Worm (Caenorhabditis elegans) whole organism, L4 larva: Measurements from ENCODE around the gene B0361.3.

Experiments
- D1046.2 ChIP-seq: fragments of 200-800 bp; sonication (Bioruptor generic); IDR thresholded peaks from 2 replicates; pipeline ENCODE4 v1.3.6; 2022; ENCODE audit warnings: missing genetic modification characterization, missing compliant biosample characterization
- F26F4.8 ChIP-seq: fragments of 200-800 bp; sonication (Bioruptor generic); conservative IDR thresholded peaks from 2 replicates; pipeline ENCODE4 v1.3.6; 2022; ENCODE audit warnings: missing genetic modification characterization, missing compliant biosample characterization
- F37D6.2 ChIP-seq: sonication (generic microtip); optimal IDR thresholded peaks from 2 replicates; lab custom pipeline; 2016; ENCODE audit warnings: mild to moderate bottlenecking, missing genetic modification characterization, missing compliant biosample characterization
- F44E2.7 ChIP-seq: fragments of 200-800 bp; sonication (Bioruptor generic); IDR thresholded peaks from 2 replicates; pipeline ENCODE4 v2.1.2; 2022; ENCODE audit warnings: missing genetic modification characterization, missing compliant biosample characterization
- F49E8.2 ChIP-seq: sonication (generic microtip); optimal IDR thresholded peaks from 2 replicates; lab custom pipeline; 2016; ENCODE audit warnings: missing compliant biosample characterization, mild to moderate bottlenecking, missing genetic modification characterization, borderline replicate concordance
- T20F7.1 ChIP-seq: fragments of 200-800 bp; sonication (Bioruptor generic); optimal IDR thresholded peaks from 2 replicates; lab custom pipeline; 2018; ENCODE audit warnings: mild to moderate bottlenecking, missing genetic modification characterization, missing compliant biosample characterization
- Y5F2A.4 ChIP-seq: fragments of 200-800 bp; sonication (Bioruptor generic); optimal IDR thresholded peaks from 2 replicates; lab custom pipeline; 2018; ENCODE audit warnings: mild to moderate bottlenecking, missing genetic modification characterization, missing compliant biosample characterization
- Y75B8A.6 ChIP-seq: fragments of 200-800 bp; sonication (Bioruptor generic); IDR thresholded peaks from 2 replicates; pipeline ENCODE4 v1.3.6; 2022; ENCODE audit warnings: missing genetic modification reagents, missing genetic modification characterization, missing compliant biosample characterization
- ZK546.5 ChIP-seq, 2 experiments: sonication (generic microtip); optimal IDR thresholded peaks; 2 replicates each; lab custom pipeline; 2017; ENCODE audit warnings: missing biosample characterization in 2 of 2, missing genetic modification characterization in 2 of 2
- ama-1 ChIP-seq: fragments of 150-350 bp; optimal IDR thresholded peaks from 2 replicates; lab custom pipeline; 2014; ENCODE audit warnings: inconsistent platforms, mixed read lengths
- attf-4 ChIP-seq: sonication (generic microtip); optimal IDR thresholded peaks from 3 replicates; lab custom pipeline; 2017; ENCODE audit warnings: missing biosample characterization, missing genetic modification characterization
- ceh-28 ChIP-seq: fragments of 150-350 bp; optimal IDR thresholded peaks from 2 replicates; lab custom pipeline; 2014; ENCODE audit warnings: missing biosample characterization, missing genetic modification reagents, missing genetic modification characterization
- ceh-62 ChIP-seq: sonication (generic microtip); optimal IDR thresholded peaks from 2 replicates; lab custom pipeline; 2017; ENCODE audit warnings: missing biosample characterization, missing genetic modification characterization
- ces-1 ChIP-seq: fragments of 150-350 bp; sonication (generic microtip); optimal IDR thresholded peaks from 4 replicates; lab custom pipeline; 2014; ENCODE audit warnings: missing biosample characterization, missing genetic modification reagents, missing genetic modification characterization
- daf-12 ChIP-seq: fragments of 150-350 bp; optimal IDR thresholded peaks from 2 replicates; lab custom pipeline; 2014; ENCODE audit warnings: missing biosample characterization, missing genetic modification reagents, missing genetic modification characterization
- dmd-6 ChIP-seq: fragments of 200-800 bp; sonication (Bioruptor generic); IDR thresholded peaks from 2 replicates; pipeline ENCODE4 v1.3.6; 2022; ENCODE audit warnings: missing genetic modification reagents, missing genetic modification characterization, missing compliant biosample characterization
- dmd-8 ChIP-seq: fragments of 200-800 bp; sonication (Bioruptor generic); IDR thresholded peaks from 2 replicates; pipeline ENCODE4 v1.3.6; 2022; ENCODE audit warnings: missing genetic modification characterization, missing compliant biosample characterization
- dpl-1 ChIP-seq: fragments of 150-350 bp; optimal IDR thresholded peaks from 2 replicates; lab custom pipeline; 2014; ENCODE audit warnings: missing biosample characterization, missing genetic modification reagents, missing genetic modification characterization
- dve-1 ChIP-seq: sonication (generic microtip); optimal IDR thresholded peaks from 2 replicates; lab custom pipeline; 2017; ENCODE audit warnings: antibody characterized with exemption, mild to moderate bottlenecking, missing genetic modification characterization, missing compliant biosample characterization; ENCODE audit not compliant: insufficient read depth
- gei-8 ChIP-seq: fragments of 200-800 bp; sonication (Bioruptor generic); optimal IDR thresholded peaks from 2 replicates; lab custom pipeline; 2018; ENCODE audit warnings: mild to moderate bottlenecking, missing genetic modification characterization, missing compliant biosample characterization
- hlh-11 ChIP-seq: fragments of 200-800 bp; sonication (Bioruptor generic); optimal IDR thresholded peaks from 2 replicates; lab custom pipeline; 2018; ENCODE audit warnings: mild to moderate bottlenecking, missing genetic modification characterization, missing compliant biosample characterization
- hlh-30 ChIP-seq: sonication (generic microtip); optimal IDR thresholded peaks from 2 replicates; lab custom pipeline; 2017; ENCODE audit warnings: antibody characterized with exemption, mild to moderate bottlenecking, missing genetic modification characterization, missing compliant biosample characterization; ENCODE audit not compliant: insufficient read depth
- jun-1 ChIP-seq: fragments of 150-350 bp; optimal IDR thresholded peaks from 2 replicates; lab custom pipeline; 2014; ENCODE audit warnings: missing biosample characterization, missing genetic modification reagents, missing genetic modification characterization
- lin-1 ChIP-seq: fragments of 200-800 bp; sonication (Bioruptor generic); IDR thresholded peaks from 2 replicates; pipeline ENCODE4 v1.3.6; 2022; ENCODE audit warnings: missing genetic modification reagents, missing genetic modification characterization, missing compliant biosample characterization
- lin-15B ChIP-seq: fragments of 150-350 bp; sonication (generic microtip); optimal IDR thresholded peaks from 3 replicates; lab custom pipeline; 2014; ENCODE audit warnings: missing biosample characterization, missing genetic modification characterization
- lin-29 ChIP-seq: fragments of 200-800 bp; sonication (Bioruptor generic); IDR thresholded peaks from 2 replicates; pipeline ENCODE4 v1.3.6; 2022; ENCODE audit warnings: missing genetic modification reagents, missing genetic modification characterization, missing compliant biosample characterization
- lsy-2 ChIP-seq, 2 experiments: fragments of 150-350 bp in 1 of 2; sonication (generic microtip) in 1 of 2; optimal IDR thresholded peaks; 2 replicates each; lab custom pipeline; 2014 to 2017; ENCODE audit warnings: missing biosample characterization in 2 of 2, missing genetic modification characterization in 2 of 2
- madf-5 ChIP-seq, 2 experiments: fragments of 200-800 bp; sonication (Bioruptor generic); IDR thresholded peaks; 2 replicates each; pipeline ENCODE4 v1.3.6; 2022; ENCODE audit warnings: missing compliant biosample characterization in 2 of 2, missing genetic modification characterization in 2 of 2
- mdt-29 ChIP-seq: fragments of 200-800 bp; sonication (Bioruptor generic); IDR thresholded peaks from 2 replicates; pipeline ENCODE4 v1.3.6; 2022; ENCODE audit warnings: missing genetic modification reagents, missing genetic modification characterization, missing compliant biosample characterization
- mxl-3 ChIP-seq: fragments of 200-800 bp; sonication (Bioruptor generic); optimal IDR thresholded peaks from 2 replicates; lab custom pipeline; 2018; ENCODE audit warnings: mild to moderate bottlenecking, missing genetic modification characterization, missing compliant biosample characterization
- nhr-28 ChIP-seq: fragments of 150-350 bp; optimal IDR thresholded peaks from 2 replicates; lab custom pipeline; 2014; ENCODE audit warnings: missing biosample characterization, missing genetic modification characterization
- nhr-41 ChIP-seq: fragments of 200-800 bp; sonication (Bioruptor generic); IDR thresholded peaks from 2 replicates; pipeline ENCODE4 v1.3.6; 2022; ENCODE audit warnings: missing genetic modification reagents, missing genetic modification characterization, missing compliant biosample characterization
- nhr-42 ChIP-seq: fragments of 200-800 bp; sonication (Bioruptor generic); IDR thresholded peaks from 2 replicates; pipeline ENCODE4 v1.3.6; 2022; ENCODE audit warnings: missing genetic modification characterization, missing compliant biosample characterization
- sdz-12 ChIP-seq: fragments of 200-800 bp; sonication (Bioruptor generic); optimal IDR thresholded peaks from 2 replicates; lab custom pipeline; 2018; ENCODE audit warnings: mild to moderate bottlenecking, missing genetic modification characterization, missing compliant biosample characterization
- set-16 ChIP-seq: fragments of 200-800 bp; sonication (Bioruptor generic); IDR thresholded peaks from 2 replicates; pipeline ENCODE4 v1.3.6; 2022; ENCODE audit warnings: missing genetic modification reagents, missing genetic modification characterization, missing compliant biosample characterization
- snpc-4 ChIP-seq: fragments of 150-350 bp; optimal IDR thresholded peaks from 2 replicates; lab custom pipeline; 2014; ENCODE audit warnings: missing biosample characterization, missing genetic modification characterization
- tag-97 ChIP-seq: fragments of 200-800 bp; sonication (Bioruptor generic); IDR thresholded peaks from 2 replicates; pipeline ENCODE4 v1.3.6; 2022; ENCODE audit warnings: missing genetic modification characterization, missing compliant biosample characterization
- unc-130 ChIP-seq: sonication (generic microtip); optimal IDR thresholded peaks from 2 replicates; lab custom pipeline; 2016; ENCODE audit warnings: missing genetic modification reagents, missing genetic modification characterization, missing compliant biosample characterization
- unc-62 ChIP-seq, 3 experiments: fragments of 150-350 bp in 1 of 3; sonication (generic microtip); optimal IDR thresholded peaks in 2 of 3; peaks in 1 of 3; 1 replicate in 1 of 3; 2 replicates in 2 of 3; lab custom pipeline; 2014 to 2017; ENCODE audit warnings: missing biosample characterization in 3 of 3, missing genetic modification characterization in 3 of 3, missing genetic modification reagents in 3 of 3, missing genotype in 1 of 3
- vab-7 ChIP-seq: fragments of 200-800 bp; sonication (Bioruptor generic); IDR thresholded peaks from 2 replicates; pipeline ENCODE4 v1.3.6; 2022; ENCODE audit warnings: missing genetic modification reagents, missing genetic modification characterization, missing compliant biosample characterization
- zfp-2 ChIP-seq: sonication (generic microtip); optimal IDR thresholded peaks from 2 replicates; lab custom pipeline; 2016; ENCODE audit warnings: mild to moderate bottlenecking, missing genetic modification characterization, missing compliant biosample characterization
- zip-11 ChIP-seq: fragments of 200-800 bp; sonication (Bioruptor generic); IDR thresholded peaks from 2 replicates; pipeline ENCODE4 v1.3.6; 2022; ENCODE audit warnings: missing genetic modification characterization, missing compliant biosample characterization
- zip-2 ChIP-seq: fragments of 150-350 bp; optimal IDR thresholded peaks from 2 replicates; lab custom pipeline; 2014; ENCODE audit warnings: missing biosample characterization, missing genetic modification characterization
- ztf-11 ChIP-seq: fragments of 150-350 bp; optimal IDR thresholded peaks from 2 replicates; lab custom pipeline; 2014; ENCODE audit warnings: missing biosample characterization, missing genetic modification characterization

B0361.3 gene

ce11 chrIII:7300169-7300568, 18.9 kb downstream of the B0361.3 start (continued):
- TF ChIP-seq F37D6.2 (tag; lab: Kevin White, UChicago) (no peak), Y75B8A.6 (no peak), hlh-30 (tag; lab: Kevin White, UChicago) (peak; percentile 79), dmd-8 (GFP tag; lab: Robert Waterston, UW) (no peak), Y5F2A.4 (GFP tag; lab: Kevin White, UChicago) (no peak), attf-4 (tag; lab: Kevin White, UChicago) (no peak), nhr-41 (GFP tag; lab: Robert Waterston, UW) (no peak), unc-62 (GFP tag; optimal IDR thresholded peaks at IDR 0.05 in 1 of 2; lab: Kevin White, UChicago) (peak in 1 of 2 experiments; percentile 97), unc-62 (tag; optimal IDR thresholded peaks at IDR 0.05; lab: Kevin White, UChicago) (no peak), sdz-12 (GFP tag; lab: Kevin White, UChicago) (no peak), mxl-3 (GFP tag; lab: Kevin White, UChicago) (no peak), zfp-2 (tag; lab: Kevin White, UChicago) (no peak), D1046.2 (GFP tag; lab: Robert Waterston, UW) (no peak), nhr-28 (tag; lab: Kevin White, UChicago) (peak; percentile 84)

- TF ChIP-seq ZK546.5 (tag; optimal IDR thresholded peaks at IDR 0.05; lab: Kevin White, UChicago), result no peak
- TF ChIP-seq nhr-28 (tag; lab: Kevin White, UChicago), result peak; percentile 36
- peak; percentile 32 for TF ChIP-seq hlh-30 (tag; lab: Kevin White, UChicago)
- TF ChIP-seq, all 104 proteins: peak for 2
These were observed 19.5 kb downstream of the B0361.3 start for ce11 chrIII:7300763-7301162.

ce11 chrIII:7301668-7302067, 20.4 kb downstream of the B0361.3 start:
- TF ChIP-seq dpl-1 (GFP tag; lab: Kevin White, UChicago) (no peak), F49E8.2 (tag; lab: Kevin White, UChicago) (no peak), snpc-4 (tag; lab: Kevin White, UChicago) (no peak), lsy-2 (tag; optimal IDR thresholded peaks at IDR 0.05; lab: Kevin White, UChicago) (no peak), ces-1 (no peak), set-16 (GFP tag; lab: Robert Waterston, UW) (no peak), nhr-28 (tag; lab: Kevin White, UChicago) (no peak), daf-12 (tag; lab: Kevin White, UChicago) (no peak), hlh-11 (tag; lab: Kevin White, UChicago) (no peak), lin-15B (no peak), gei-8 (GFP tag; lab: Kevin White, UChicago) (no peak), lin-1 (GFP tag; lab: Robert Waterston, UW) (no peak), ceh-28 (tag; lab: Kevin White, UChicago) (no peak), attf-4 (tag; lab: Kevin White, UChicago) (no peak), ama-1 (lab: Kevin White, UChicago) (no peak), jun-1 (tag; lab: Kevin White, UChicago) (no peak)
- TF ChIP-seq, all 104 proteins: peak for 0

ce11 chrIII:7304961-7305648, 23.8 kb downstream of the B0361.3 start:
- TF ChIP-seq tag-97 (no peak), nhr-42 (GFP tag; lab: Robert Waterston, UW) (no peak), nhr-28 (tag; lab: Kevin White, UChicago) (peak; percentile 80), lin-1 (GFP tag; lab: Robert Waterston, UW) (no peak), dve-1 (tag; lab: Kevin White, UChicago) (peak; percentile 44), F26F4.8 (GFP tag; lab: Robert Waterston, UW) (no peak), vab-7 (GFP tag; lab: Robert Waterston, UW) (no peak), unc-130 (GFP tag; lab: Kevin White, UChicago) (no peak), zip-11 (GFP tag; lab: Robert Waterston, UW) (no peak), dmd-6 (GFP tag; lab: Robert Waterston, UW) (peak; percentile 30; the same call in 1 of the 2 replicates), madf-5 (GFP tag; IDR thresholded peaks at IDR 0.05; lab: Robert Waterston, UW) (no peak), mdt-29 (GFP tag; lab: Robert Waterston, UW) (no peak), unc-62 (GFP tag; optimal IDR thresholded peaks at IDR 0.05 in 1 of 2; lab: Kevin White, UChicago) (peak in 1 of 2 experiments; percentile 90), unc-62 (tag; optimal IDR thresholded peaks at IDR 0.05; lab: Kevin White, UChicago) (no peak), zip-2 (no peak), T20F7.1 (GFP tag; lab: Kevin White, UChicago) (no peak), ztf-11 (tag; lab: Kevin White, UChicago) (no peak), lin-29 (GFP tag; lab: Robert Waterston, UW) (0 out of 2 replicates have a peak, but pooled peaks have one; percentile 35), ceh-62 (tag; lab: Kevin White, UChicago) (no peak), F44E2.7 (GFP tag; lab: Robert Waterston, UW) (no peak)
